Worm (Caenorhabditis elegans) whole organism, L2 larva: Measurements from ENCODE around the gene ugt-12.

Experiments
- crh-2 ChIP-seq: sonication (generic microtip); optimal IDR thresholded peaks from 2 replicates; lab custom pipeline; 2017; ENCODE audit warnings: missing biosample characterization, missing genetic modification characterization
- egl-27 ChIP-seq: sonication (generic microtip); optimal IDR thresholded peaks from 3 replicates; lab custom pipeline; 2017; ENCODE audit warnings: missing biosample characterization, missing genetic modification reagents, missing genetic modification characterization
- lin-13 ChIP-seq: fragments of 150-350 bp; optimal IDR thresholded peaks from 2 replicates; lab custom pipeline; 2014; ENCODE audit warnings: missing biosample characterization, missing genetic modification reagents, missing genetic modification characterization
- nhr-10 ChIP-seq: sonication (generic microtip); optimal IDR thresholded peaks from 2 replicates; lab custom pipeline; 2017; ENCODE audit warnings: missing biosample characterization, missing genetic modification characterization
- nhr-12 ChIP-seq: fragments of 150-350 bp; optimal IDR thresholded peaks from 2 replicates; lab custom pipeline; 2014; ENCODE audit warnings: missing biosample characterization, missing genetic modification characterization
- nhr-23 ChIP-seq: fragments of 150-350 bp; optimal IDR thresholded peaks from 2 replicates; lab custom pipeline; 2014; ENCODE audit warnings: missing biosample characterization, missing genetic modification reagents, missing genetic modification characterization

ce11 chrV:4860525-4860924 lies 28.9 kb downstream of the ugt-12 start:
- no peak for TF ChIP-seq lin-13 (GFP tag; lab: Kevin White, UChicago)
- TF ChIP-seq nhr-23 = no peak
- no peak for TF ChIP-seq crh-2
- no peak for TF ChIP-seq egl-27
- no peak for TF ChIP-seq nhr-12 (tag; lab: Kevin White, UChicago)
- TF ChIP-seq nhr-10 (tag; lab: Kevin White, UChicago) = no peak
